Fruit fly (Drosophila melanogaster) whole organism, pupa: ENCODE measurements around the gene Tbcd.

ENCODE experiments used
- CG32121 ChIP-seq: fragments of 200-800 bp; sonication (Bioruptor generic); IDR thresholded peaks from 2 replicates; pipeline ENCODE4 v1.3.6; 2022; ENCODE audit warnings: missing biosample characterization, missing genetic modification characterization
- EcR ChIP-seq: fragments of 200-800 bp; sonication (Bioruptor generic); optimal IDR thresholded peaks from 3 replicates; lab custom pipeline; 2019; ENCODE audit warnings: missing biosample characterization, missing genetic modification characterization, mild to moderate bottlenecking, moderate library complexity, missing genetic modification reagents
- Pif1A ChIP-seq: fragments of 200-800 bp; sonication (Bioruptor generic); optimal IDR thresholded peaks from 3 replicates; lab custom pipeline; 2016; ENCODE audit warnings: missing biosample characterization, missing genetic modification characterization
- rn ChIP-seq: fragments of 200-800 bp; sonication (Bioruptor generic); IDR thresholded peaks from 2 replicates; pipeline ENCODE4 v1.3.6; 2022; ENCODE audit warnings: missing biosample characterization, missing genetic modification characterization

- TF ChIP-seq Pif1A (GFP tag; lab: Kevin White, UChicago): peak; percentile 99
- TF ChIP-seq CG32121 (GFP tag; lab: Robert Waterston, UW): no peak
- TF ChIP-seq rn: no peak
- TF ChIP-seq EcR (GFP tag; lab: Kevin White, UChicago): peak; percentile 92
Observed at dm6 chr2L:2198613-2199432, 51.5 kb downstream of the Tbcd start.
